Worm (Caenorhabditis elegans) whole organism, late embryonic: Measurements from ENCODE around the gene eat-2.

Experiments
- C38D4.7 ChIP-seq: fragments of 200-800 bp; sonication (Bioruptor generic); optimal IDR thresholded peaks from 2 replicates; lab custom pipeline; 2018; ENCODE audit warnings: mild to moderate bottlenecking, missing genetic modification characterization, moderate library complexity, missing compliant biosample characterization
- T23F11.4 ChIP-seq: fragments of 200-800 bp; sonication (Bioruptor generic); optimal IDR thresholded peaks from 2 replicates; lab custom pipeline; 2018; ENCODE audit warnings: mild to moderate bottlenecking, missing genetic modification characterization, missing compliant biosample characterization
- ama-1 ChIP-seq: fragments of 150-350 bp; optimal IDR thresholded peaks from 2 replicates; lab custom pipeline; 2014
- dve-1 ChIP-seq: sonication (generic microtip); optimal IDR thresholded peaks from 2 replicates; lab custom pipeline; 2017; ENCODE audit warnings: antibody characterized with exemption, mild to moderate bottlenecking, missing genetic modification characterization, missing compliant biosample characterization
- ets-4 ChIP-seq: sonication (generic microtip); optimal IDR thresholded peaks from 2 replicates; lab custom pipeline; 2016; ENCODE audit warnings: missing genetic modification characterization, missing compliant biosample characterization
- hlh-30 ChIP-seq: sonication (generic microtip); optimal IDR thresholded peaks from 2 replicates; lab custom pipeline; 2017; ENCODE audit warnings: antibody characterized with exemption, missing genetic modification characterization, missing compliant biosample characterization; ENCODE audit not compliant: insufficient read depth
- pha-4 ChIP-seq: fragments of 150-350 bp; optimal IDR thresholded peaks from 2 replicates; lab custom pipeline; 2018; ENCODE audit warnings: missing biosample characterization, missing genetic modification reagents, missing genetic modification characterization
- tbx-2 ChIP-seq: sonication (generic microtip); optimal IDR thresholded peaks from 2 replicates; lab custom pipeline; 2016; ENCODE audit warnings: missing genetic modification characterization, missing compliant biosample characterization
- unc-3 ChIP-seq, 2 experiments: fragments of 200-800 bp in 1 of 2; sonication (Bioruptor generic) in 1 of 2; sonication (generic microtip) in 1 of 2; conservative IDR thresholded peaks in 1 of 2; optimal IDR thresholded peaks in 1 of 2; 2 replicates each; pipeline versions ENCODE4 v1.3.6 to Lab custom; 2016 to 2022; ENCODE audit warnings: missing compliant biosample characterization in 2 of 2, missing genetic modification characterization in 2 of 2, missing genetic modification reagents in 1 of 2

DNA sequence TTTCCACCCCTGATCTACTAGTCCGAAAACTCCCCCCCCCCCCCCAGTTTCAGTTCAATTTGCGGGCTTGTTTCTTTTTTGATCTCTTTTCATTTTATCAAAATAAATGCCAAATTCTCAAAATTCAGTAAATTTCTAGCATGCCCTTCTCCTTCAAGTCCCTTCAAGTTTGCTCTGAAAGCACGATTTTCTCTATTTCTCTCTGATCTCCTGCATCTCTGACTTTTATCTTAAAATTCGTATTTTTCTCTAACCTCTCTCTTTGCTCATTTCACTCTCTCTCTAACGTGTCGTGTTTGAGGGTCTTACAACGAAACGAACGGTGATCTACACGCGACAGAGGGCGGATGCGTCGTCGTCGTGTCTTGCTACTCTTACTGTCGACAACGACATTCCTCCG is 33.9 kb upstream of the eat-2 start, which contains the start of gene ace-3:
- TF ChIP-seq dve-1 (tag; lab: Kevin White, UChicago): no peak
- TF ChIP-seq ama-1 (lab: Kevin White, UChicago): no peak
- no peak for TF ChIP-seq hlh-30 (tag; lab: Kevin White, UChicago)
- TF ChIP-seq tbx-2 (tag; lab: Kevin White, UChicago): no peak
- no peak for TF ChIP-seq pha-4 (tag; lab: Kevin White, UChicago)
- TF ChIP-seq ets-4 (tag; lab: Kevin White, UChicago): no peak
- no peak for TF ChIP-seq unc-3 (GFP tag; conservative IDR thresholded peaks at IDR 0.05; lab: Robert Waterston, UW)
- TF ChIP-seq unc-3 (tag; optimal IDR thresholded peaks at IDR 0.05; lab: Kevin White, UChicago): no peak
- no peak for TF ChIP-seq T23F11.4 (GFP tag; lab: Kevin White, UChicago)
- no peak for TF ChIP-seq C38D4.7 (GFP tag; lab: Kevin White, UChicago)
